Worm (Caenorhabditis elegans) whole organism, young adult: ENCODE measurements around the gene clec-31.

Experiments used
- dox-1 ChIP-seq: fragments of 200-800 bp; sonication (Bioruptor generic); IDR thresholded peaks from 2 replicates; pipeline ENCODE4 v1.3.6; 2022; ENCODE audit warnings: missing genetic modification reagents, missing genetic modification characterization, missing compliant biosample characterization
- egrh-3 ChIP-seq: fragments of 200-800 bp; sonication (Bioruptor generic); IDR thresholded peaks from 2 replicates; pipeline ENCODE4 v1.3.6; 2022; ENCODE audit warnings: missing genetic modification reagents, missing genetic modification characterization, missing compliant biosample characterization
- hrde-1 ChIP-seq: sonication (generic microtip); optimal IDR thresholded peaks from 2 replicates; lab custom pipeline; 2016; ENCODE audit warnings: missing genetic modification characterization, mild to moderate bottlenecking, missing compliant biosample characterization, moderate library complexity, missing genotype, missing genetic modification reagents, borderline replicate concordance
- nfyb-1 ChIP-seq: fragments of 200-800 bp; sonication (Bioruptor generic); IDR thresholded peaks from 2 replicates; pipeline ENCODE4 v1.3.6; 2022; ENCODE audit warnings: missing genetic modification reagents, missing genetic modification characterization, missing compliant biosample characterization

The clec-31 gene

DNA sequence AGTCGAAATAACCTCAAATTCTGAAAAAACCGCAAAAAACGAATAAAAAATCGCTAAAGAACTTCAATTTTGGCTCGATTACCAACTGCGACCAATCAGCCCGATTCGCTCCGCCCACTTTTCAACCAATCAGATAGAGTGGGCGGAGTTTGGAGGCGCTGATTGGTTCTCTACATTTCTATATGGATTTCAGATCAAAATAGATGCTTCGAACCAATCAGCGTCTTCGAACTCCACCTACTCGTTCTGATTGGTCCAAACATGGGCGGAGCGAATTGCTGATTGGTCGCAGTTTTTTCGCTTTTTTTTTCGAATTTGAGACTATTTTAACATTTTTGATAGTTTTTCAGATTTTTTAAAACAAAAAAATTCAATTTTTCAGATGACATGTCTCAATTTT, 49.7 kb downstream of the clec-31 start:
- TF ChIP-seq nfyb-1 (peak; percentile 71; the same call in 1 of the 2 replicates), egrh-3 (GFP tag; lab: Robert Waterston, UW) (no peak), hrde-1 (tag; lab: Kevin White, UChicago) (no peak), dox-1 (GFP tag; lab: Robert Waterston, UW) (no peak)
